Fruit fly (Drosophila melanogaster): ENCODE data around the gene CG7024.

- TF ChIP-seq Myc (optimal IDR thresholded peaks at IDR 0.05) (no peak), psq (optimal IDR thresholded peaks at IDR 0.05) (no peak), insv (optimal IDR thresholded peaks at IDR 0.05) (no peak), Sin3A (optimal IDR thresholded peaks at IDR 0.05) (no peak), ttk (optimal IDR thresholded peaks at IDR 0.05) (no peak), h (optimal IDR thresholded peaks at IDR 0.05) (no peak)
Measured at dm6 chrX:4691226-4691625, 13.9 kb upstream of the CG7024 start.
